Fruit fly (Drosophila melanogaster): ENCODE data around the gene Gr85a.

DNA sequence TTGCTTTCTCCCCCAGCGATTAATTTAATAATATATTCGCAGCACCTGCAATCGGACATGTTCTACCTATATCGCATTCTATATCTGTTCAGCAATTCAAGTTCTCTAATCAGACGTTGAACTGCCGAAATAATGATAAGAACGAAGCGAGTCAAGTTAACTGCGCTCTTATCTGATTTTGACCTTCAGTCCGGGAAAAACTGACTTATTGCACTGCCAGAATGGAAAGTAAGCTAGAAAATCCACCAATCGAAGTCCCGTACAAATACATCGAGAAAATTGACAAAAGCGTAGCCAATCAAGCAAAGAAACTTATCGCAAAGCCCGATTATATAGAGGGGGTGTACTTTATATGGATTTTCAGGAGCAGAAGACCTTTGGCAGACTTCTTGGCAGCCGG lies 28.4 kb downstream of the Gr85a start:
- TF ChIP-seq usp (GFP tag; optimal IDR thresholded peaks at IDR 0.05) (no peak), psq (optimal IDR thresholded peaks at IDR 0.05) (no peak), Dll (optimal IDR thresholded peaks at IDR 0.05) (no peak), CG8478 (optimal IDR thresholded peaks at IDR 0.05) (no peak), EcR (GFP tag; optimal IDR thresholded peaks at IDR 0.05) (no peak)

All from whole organism.